Worm (Caenorhabditis elegans): ENCODE results near the gene BE10.5.

DNA sequence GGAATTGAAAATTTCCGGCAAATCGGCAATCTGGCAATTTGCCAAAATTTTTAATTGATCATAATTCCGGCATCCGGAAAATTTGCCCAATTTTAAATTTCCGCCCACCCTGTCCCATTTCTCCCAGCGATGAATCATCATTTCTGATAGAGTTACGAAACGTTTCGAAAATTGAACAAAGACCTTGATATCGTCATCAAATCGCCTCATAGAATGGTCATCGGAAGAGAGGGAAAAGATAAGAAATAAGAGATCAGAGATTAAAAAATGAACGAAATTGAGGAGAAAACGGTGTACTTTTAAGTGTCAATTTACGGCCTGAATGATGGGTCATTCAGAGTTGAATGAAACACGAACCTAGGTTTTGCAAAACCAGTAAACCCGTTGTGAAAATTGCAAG, 41.0 kb upstream of the BE10.5 start:
- no peak for TF ChIP-seq zag-1 (tag; optimal IDR thresholded peaks at IDR 0.05)
- TF ChIP-seq nhr-10 (tag; optimal IDR thresholded peaks at IDR 0.05), result no peak
- TF ChIP-seq nhr-12 (tag; optimal IDR thresholded peaks at IDR 0.05), result no peak
- no peak for TF ChIP-seq mbf-1 (tag; optimal IDR thresholded peaks at IDR 0.05)
- no peak for TF ChIP-seq elt-1 (tag; optimal IDR thresholded peaks at IDR 0.05)
- TF ChIP-seq unc-39 (tag; optimal IDR thresholded peaks at IDR 0.05), result no peak

All from whole organism, L2 larva.